Worm (Caenorhabditis elegans): ENCODE results near the gene tba-7.

DNA sequence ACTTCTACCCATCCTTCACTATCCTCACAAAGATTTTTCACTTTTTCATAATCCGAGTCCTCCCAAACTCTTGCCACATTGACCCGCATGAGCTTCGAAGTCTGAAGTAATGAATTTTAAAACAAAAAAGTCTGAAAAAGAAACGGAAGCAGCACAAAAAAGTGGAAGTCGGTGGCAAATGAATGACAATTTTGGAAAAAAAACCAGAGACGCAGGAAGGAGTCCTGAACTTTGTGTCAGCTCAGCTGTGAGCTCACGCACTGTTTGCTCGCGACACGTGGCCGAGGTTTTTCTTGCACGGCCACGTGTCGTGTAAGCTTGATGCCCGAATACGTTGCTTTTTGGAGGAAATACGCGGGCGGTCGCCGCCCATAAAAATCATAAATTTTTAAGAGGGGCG lies 25.2 kb downstream of the tba-7 start, which contains the start of gene T28D6.7:
- no peak for TF ChIP-seq unc-62 (GFP tag; optimal IDR thresholded peaks at IDR 0.05)
- TF ChIP-seq elt-3 (tag; optimal IDR thresholded peaks at IDR 0.05), result no peak
- no peak for TF ChIP-seq Y55F3AM.14 (GFP tag; optimal IDR thresholded peaks at IDR 0.05)
- no peak for TF ChIP-seq sma-3 (GFP tag; optimal IDR thresholded peaks at IDR 0.05)

All from whole organism, L2 larva.